Worm (Caenorhabditis elegans): Measurements from ENCODE around the gene bgnt-1.2.

ce11 chrV:2126554-2126953 lies 8.1 kb upstream of the bgnt-1.2 start:
- no peak for TF ChIP-seq ama-1 (optimal IDR thresholded peaks at IDR 0.05)
- no peak for TF ChIP-seq F13C5.2 (tag; optimal IDR thresholded peaks at IDR 0.05)
- no peak for TF ChIP-seq tbx-11 (GFP tag; IDR thresholded peaks at IDR 0.05)
- no peak for TF ChIP-seq hmg-4 (GFP tag; optimal IDR thresholded peaks at IDR 0.05)
- TF ChIP-seq tbx-37 (GFP tag; conservative IDR thresholded peaks at IDR 0.05), result no peak
- TF ChIP-seq sea-1 (GFP tag; conservative IDR thresholded peaks at IDR 0.05), result no peak

All from whole organism, early embryonic.